Worm (Caenorhabditis elegans) whole organism, L3 larva: ENCODE results near the gene F31E9.3.

ENCODE experiments used
- R02D3.7 ChIP-seq: fragments of 150-350 bp; optimal IDR thresholded peaks from 2 replicates; lab custom pipeline; 2014; ENCODE audit warnings: missing biosample characterization, missing genetic modification characterization
- aly-2 ChIP-seq: fragments of 150-350 bp; optimal IDR thresholded peaks from 2 replicates; lab custom pipeline; 2014; ENCODE audit warnings: missing biosample characterization, missing genetic modification characterization
- daf-12 ChIP-seq: fragments of 150-350 bp; optimal IDR thresholded peaks from 2 replicates; lab custom pipeline; 2014; ENCODE audit warnings: missing biosample characterization, missing genetic modification reagents, missing genetic modification characterization
- egl-27 ChIP-seq: sonication (generic microtip); optimal IDR thresholded peaks from 4 replicates; lab custom pipeline; 2017; ENCODE audit warnings: missing biosample characterization, missing genetic modification reagents, missing genetic modification characterization
- hmg-11 ChIP-seq: sonication (generic microtip); optimal IDR thresholded peaks from 2 replicates; lab custom pipeline; 2016; ENCODE audit warnings: missing genetic modification characterization, missing compliant biosample characterization
- mdl-1 ChIP-seq: fragments of 150-350 bp; optimal IDR thresholded peaks from 2 replicates; lab custom pipeline; 2014; ENCODE audit warnings: missing biosample characterization, missing genetic modification characterization
- nhr-25 ChIP-seq: sonication (generic microtip); optimal IDR thresholded peaks from 2 replicates; lab custom pipeline; 2017; ENCODE audit warnings: missing biosample characterization, missing genetic modification characterization
- nhr-28 ChIP-seq: fragments of 150-350 bp; optimal IDR thresholded peaks from 2 replicates; lab custom pipeline; 2014; ENCODE audit warnings: missing biosample characterization, missing genetic modification characterization

DNA sequence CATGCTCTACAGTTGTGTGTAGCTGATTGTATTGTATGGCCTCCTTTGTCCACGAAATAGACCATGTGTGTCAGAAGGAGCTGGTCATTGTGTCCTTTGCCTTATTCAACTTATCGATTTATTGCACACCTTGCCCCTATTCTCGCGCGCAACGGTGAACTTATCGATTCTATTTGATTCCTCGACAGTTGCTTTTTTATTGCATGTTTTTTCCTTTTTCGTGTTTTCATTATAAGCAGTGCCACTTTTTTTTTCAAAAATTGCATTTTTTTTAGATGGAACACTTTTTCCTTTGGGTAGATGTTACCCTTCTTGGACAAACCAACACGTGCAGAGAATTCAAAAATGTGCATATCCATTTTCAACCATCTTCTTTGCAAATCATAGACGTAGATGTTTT is 49.1 kb upstream of the F31E9.3 start, which contains the start of gene K10G4.10:
- TF ChIP-seq aly-2 (tag; lab: Kevin White, UChicago) (no peak), mdl-1 (tag; lab: Kevin White, UChicago) (no peak), nhr-28 (tag; lab: Kevin White, UChicago) (no peak), daf-12 (tag; lab: Kevin White, UChicago) (no peak), R02D3.7 (tag; lab: Kevin White, UChicago) (no peak), nhr-25 (tag; lab: Kevin White, UChicago) (no peak), hmg-11 (tag; lab: Kevin White, UChicago) (no peak), egl-27 (tag; lab: Kevin White, UChicago) (no peak)
